Fruit fly (Drosophila melanogaster) whole organism, prepupa: Measurements from ENCODE around the gene CG14989.

ENCODE experiments used
- Blimp-1 ChIP-seq: fragments of 200-800 bp; sonication (Bioruptor generic); optimal IDR thresholded peaks from 3 replicates; lab custom pipeline; 2017; ENCODE audit warnings: missing biosample characterization, missing genetic modification characterization, mild to moderate bottlenecking, moderate library complexity, missing genetic modification reagents
- CG11294 ChIP-seq: fragments of 200-800 bp; sonication (Bioruptor generic); IDR thresholded peaks from 2 replicates; pipeline ENCODE4 v1.3.6; 2022; ENCODE audit warnings: missing biosample characterization, missing genetic modification characterization
- CG3919 ChIP-seq: fragments of 200-800 bp; sonication (Bioruptor generic); optimal IDR thresholded peaks from 3 replicates; lab custom pipeline; 2016; ENCODE audit warnings: missing biosample characterization, missing genetic modification characterization
- CG6808 ChIP-seq: fragments of 200-800 bp; sonication (Bioruptor generic); optimal IDR thresholded peaks from 3 replicates; lab custom pipeline; 2017; ENCODE audit warnings: missing biosample characterization, missing genetic modification characterization, mild to moderate bottlenecking, moderate library complexity, missing genetic modification reagents
- CG8319 ChIP-seq: fragments of 200-800 bp; sonication (Bioruptor generic); optimal IDR thresholded peaks from 3 replicates; lab custom pipeline; 2016; ENCODE audit warnings: missing biosample characterization, missing genetic modification characterization
- Ets21C ChIP-seq: fragments of 200-800 bp; sonication (Bioruptor generic); optimal IDR thresholded peaks from 3 replicates; lab custom pipeline; 2016; ENCODE audit warnings: missing biosample characterization, missing genetic modification characterization
- Met ChIP-seq: fragments of 200-800 bp; sonication (Bioruptor generic); optimal IDR thresholded peaks from 3 replicates; lab custom pipeline; 2016; ENCODE audit warnings: missing biosample characterization, missing genetic modification characterization
- OdsH ChIP-seq: fragments of 200-800 bp; sonication (Bioruptor generic); optimal IDR thresholded peaks from 3 replicates; lab custom pipeline; 2016; ENCODE audit warnings: missing biosample characterization, missing genetic modification characterization
- achi ChIP-seq: fragments of 200-800 bp; sonication (Bioruptor generic); optimal IDR thresholded peaks from 3 replicates; lab custom pipeline; 2016; ENCODE audit warnings: missing biosample characterization, missing genetic modification characterization
- dsx ChIP-seq: fragments of 200-800 bp; optimal IDR thresholded peaks from 3 replicates; lab custom pipeline; 2019; ENCODE audit warnings: missing biosample characterization, mild to moderate bottlenecking, missing genetic modification characterization, moderate library complexity; ENCODE audit not compliant: poor library complexity, severe bottlenecking
- fd85E ChIP-seq: fragments of 200-800 bp; sonication (Bioruptor generic); optimal IDR thresholded peaks from 3 replicates; lab custom pipeline; 2016; ENCODE audit warnings: missing biosample characterization, missing genetic modification characterization
- net ChIP-seq: fragments of 200-800 bp; sonication (Bioruptor generic); optimal IDR thresholded peaks from 3 replicates; lab custom pipeline; 2016; ENCODE audit warnings: missing biosample characterization, missing genetic modification characterization
- salr ChIP-seq, 2 experiments: fragments of 200-800 bp; sonication (Bioruptor generic); optimal IDR thresholded peaks; 3 replicates each; lab custom pipeline; 2016 to 2018; ENCODE audit warnings: missing biosample characterization in 2 of 2, missing genetic modification characterization in 2 of 2, mild to moderate bottlenecking in 1 of 2
- svp ChIP-seq: fragments of 200-800 bp; sonication (Bioruptor generic); peaks from one replicate; lab custom pipeline; 2016; ENCODE audit warnings: missing biosample characterization, missing genetic modification characterization

DNA sequence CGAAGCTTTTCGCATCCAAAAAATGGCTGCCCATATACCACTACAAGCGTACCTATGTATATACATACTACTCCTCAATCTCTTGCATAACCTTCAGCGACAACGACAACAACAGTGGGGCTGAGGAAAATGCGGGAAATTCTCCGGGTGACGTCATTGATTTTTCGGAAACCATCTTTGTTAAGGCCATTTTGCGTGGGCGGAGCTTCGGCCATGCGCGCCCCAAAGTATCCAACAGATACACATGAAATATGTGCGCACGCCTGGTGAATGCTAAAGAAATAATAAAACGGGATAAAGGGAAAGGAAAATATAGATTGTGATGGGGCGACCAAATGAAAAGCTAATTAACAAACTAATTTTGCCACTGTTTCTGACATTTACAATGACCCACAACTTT is 1.5 kb upstream of the CG14989 start:
- TF ChIP-seq salr (GFP tag; optimal IDR thresholded peaks at IDR 0.05; lab: Kevin White, UChicago), result no peak
- TF ChIP-seq fd85E, result no peak
- TF ChIP-seq svp (GFP tag; lab: Kevin White, UChicago), result no peak
- no peak for TF ChIP-seq Blimp-1 (GFP tag; lab: Kevin White, UChicago)
- TF ChIP-seq CG6808 (GFP tag; lab: Kevin White, UChicago), result no peak
- no peak for TF ChIP-seq achi
- no peak for TF ChIP-seq CG8319 (GFP tag; lab: Kevin White, UChicago)
- TF ChIP-seq Met (GFP tag; lab: Kevin White, UChicago), result no peak
- no peak for TF ChIP-seq dsx (GFP tag; lab: Kevin White, UChicago)
- TF ChIP-seq OdsH (GFP tag; lab: Kevin White, UChicago), result no peak
- TF ChIP-seq Ets21C, result no peak
- TF ChIP-seq CG3919 (GFP tag; lab: Kevin White, UChicago), result no peak
- no peak for TF ChIP-seq net (GFP tag; lab: Kevin White, UChicago)
- no peak for TF ChIP-seq CG11294 (GFP tag; lab: Robert Waterston, UW)
